Fruit fly (Drosophila melanogaster): ENCODE measurements around the gene Hcf.

Gene Hcf

DNA sequence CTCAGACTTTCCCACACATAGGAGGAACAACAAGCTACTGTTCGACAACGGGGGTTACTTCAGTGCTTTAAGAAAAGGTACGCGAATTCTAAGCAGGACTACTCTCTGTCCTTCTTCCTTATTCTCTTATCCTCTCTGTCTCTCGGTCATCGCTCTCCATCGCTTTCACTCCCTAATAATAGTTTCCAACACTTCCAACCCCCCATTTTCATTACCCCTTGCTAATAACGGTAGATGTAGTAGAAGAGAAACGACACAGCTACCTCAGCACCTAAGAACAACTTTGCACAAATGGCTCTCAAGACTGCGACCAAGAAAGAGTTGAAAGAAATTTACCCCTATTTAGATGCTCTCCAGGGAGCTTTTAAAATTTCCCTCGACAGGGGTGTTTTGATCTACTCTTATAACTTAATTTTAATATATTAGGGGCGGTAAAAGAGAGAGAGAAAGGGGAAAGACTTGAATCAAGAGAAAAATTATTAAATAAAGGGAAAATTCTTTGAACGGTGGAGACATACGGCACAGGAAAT is 29.1 kb downstream of the Hcf start:
- TF ChIP-seq ss (GFP tag; optimal IDR thresholded peaks at IDR 0.05) (no peak), Sox102F (GFP tag; optimal IDR thresholded peaks at IDR 0.05) (no peak), CG11762 (GFP tag; optimal IDR thresholded peaks at IDR 0.05; ENCODE audit: insufficient read depth) (no peak), CG6854 (GFP tag; optimal IDR thresholded peaks at IDR 0.05) (no peak), Eip78C (GFP tag) (no peak), Gug (GFP tag; IDR thresholded peaks at IDR 0.05) (no peak), CG8632 (GFP tag; optimal IDR thresholded peaks at IDR 0.05) (no peak), CG8319 (GFP tag; optimal IDR thresholded peaks at IDR 0.05) (no peak), CG6163 (GFP tag; IDR thresholded peaks at IDR 0.05) (no peak), Hr4 (GFP tag; optimal IDR thresholded peaks at IDR 0.05) (no peak), acj6 (GFP tag; optimal IDR thresholded peaks at IDR 0.05) (no peak), CG32006 (GFP tag; optimal IDR thresholded peaks at IDR 0.05) (no peak)

DNA sequence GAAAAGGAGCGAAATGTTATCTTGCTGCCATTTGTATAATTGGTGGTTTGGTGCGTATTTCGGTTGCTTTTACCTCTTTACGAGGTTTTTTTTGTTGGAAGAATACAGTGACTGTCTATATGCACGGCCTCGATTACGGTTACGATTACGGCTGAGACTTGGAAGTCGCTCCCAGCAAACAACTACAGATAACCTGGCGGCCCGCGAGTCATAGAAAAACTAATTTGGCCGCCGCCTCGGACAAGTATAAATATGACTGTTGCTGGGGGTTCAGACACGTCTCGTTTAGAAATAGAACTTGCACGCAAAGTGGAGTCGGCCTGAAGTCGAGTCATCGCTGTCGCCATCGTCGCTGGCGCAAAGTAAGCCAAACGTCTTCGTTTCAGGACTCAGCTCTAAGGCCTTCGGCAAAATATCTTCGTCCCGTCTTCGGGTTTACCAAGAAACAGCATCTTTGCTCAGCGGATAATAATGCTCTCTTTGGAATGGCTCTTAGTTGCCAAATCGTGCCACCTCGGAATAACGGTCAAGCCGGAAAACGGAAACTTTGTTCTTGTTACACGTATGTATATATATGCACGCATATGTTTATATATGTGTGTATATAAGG is 33.6 kb downstream of the Hcf start:
- TF ChIP-seq Smox (GFP tag; optimal IDR thresholded peaks at IDR 0.05): no peak
- no peak for TF ChIP-seq Hr39 (GFP tag; optimal IDR thresholded peaks at IDR 0.05)
- no peak for TF ChIP-seq fkh (GFP tag; optimal IDR thresholded peaks at IDR 0.05)
- TF ChIP-seq CG3919 (GFP tag; optimal IDR thresholded peaks at IDR 0.05): no peak
- TF ChIP-seq CG3032 (tag; optimal IDR thresholded peaks at IDR 0.05): no peak
- TF ChIP-seq CG10631 (GFP tag; optimal IDR thresholded peaks at IDR 0.05): no peak
- TF ChIP-seq CG11294 (GFP tag; IDR thresholded peaks at IDR 0.05): no peak
- no peak for TF ChIP-seq CG7368 (GFP tag; optimal IDR thresholded peaks at IDR 0.05)
- TF ChIP-seq Eip75B (GFP tag; optimal IDR thresholded peaks at IDR 0.05): no peak

DNA sequence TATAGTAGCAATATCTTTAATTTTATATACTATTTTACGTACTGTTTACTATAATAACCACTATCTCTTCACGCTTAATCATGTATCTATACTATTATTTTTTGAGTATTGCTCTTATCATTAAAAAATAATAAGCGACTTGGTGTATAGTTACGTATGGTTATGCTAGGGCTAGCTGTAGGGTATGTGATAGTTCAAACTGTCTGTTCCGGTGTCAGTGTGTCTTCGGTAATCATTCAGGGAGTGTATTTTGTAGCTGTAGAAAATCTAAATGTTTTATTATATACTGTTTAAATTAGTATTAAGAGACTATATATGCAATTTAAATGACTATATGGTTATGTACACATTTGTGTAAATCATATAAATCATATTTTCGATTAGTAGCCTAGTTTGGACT is 34.7 kb downstream of the Hcf start:
- TF ChIP-seq topi (GFP tag; optimal IDR thresholded peaks at IDR 0.05) (no peak), Sox102F (GFP tag; optimal IDR thresholded peaks at IDR 0.05) (no peak), CG32006 (GFP tag; optimal IDR thresholded peaks at IDR 0.05) (no peak), eg (GFP tag; IDR thresholded peaks at IDR 0.05) (no peak), Eip93F (GFP tag; optimal IDR thresholded peaks at IDR 0.05) (no peak), salr (GFP tag; optimal IDR thresholded peaks at IDR 0.05) (no peak), CG8119 (GFP tag; IDR thresholded peaks at IDR 0.05) (no peak), Lpt (GFP tag; optimal IDR thresholded peaks at IDR 0.05) (no peak), CG4318 (GFP tag; optimal IDR thresholded peaks at IDR 0.05) (no peak), CG34406 (GFP tag; optimal IDR thresholded peaks at IDR 0.05) (no peak), CG31627 (GFP tag; optimal IDR thresholded peaks at IDR 0.05) (no peak), CG1621 (tag; optimal IDR thresholded peaks at IDR 0.05) (no peak), CG3919 (GFP tag; optimal IDR thresholded peaks at IDR 0.05) (no peak), fkh (GFP tag; optimal IDR thresholded peaks at IDR 0.05) (no peak), CG16779 (tag; optimal IDR thresholded peaks at IDR 0.05) (no peak), CG10631 (GFP tag; optimal IDR thresholded peaks at IDR 0.05) (no peak), CG15336 (GFP tag; IDR thresholded peaks at IDR 0.05) (no peak), ss (GFP tag; optimal IDR thresholded peaks at IDR 0.05) (no peak), CG7368 (GFP tag; optimal IDR thresholded peaks at IDR 0.05) (no peak), Hr4 (GFP tag; optimal IDR thresholded peaks at IDR 0.05) (no peak)

DNA sequence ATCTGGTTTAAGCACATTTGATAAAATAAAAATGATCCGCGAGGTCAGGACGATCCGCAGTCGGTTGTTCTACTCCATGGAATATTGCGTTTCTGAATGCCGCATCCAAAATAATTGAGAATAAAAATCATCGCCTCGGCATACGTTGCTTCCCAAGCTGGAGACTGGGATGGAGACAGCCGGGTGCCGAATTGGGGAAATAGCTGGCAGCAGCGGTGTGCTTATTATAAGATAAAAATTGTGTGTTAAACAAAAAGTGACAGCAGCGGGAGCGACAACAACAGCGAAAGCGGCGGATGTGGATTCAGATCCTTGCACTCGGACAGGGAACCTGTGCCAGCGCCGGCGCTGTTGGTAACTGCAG is 35.7 kb downstream of the Hcf start, which contains the start of gene dati:
dati (minus strand) TSS at position 101 of the 364 bp plus-strand sequence.
- TF ChIP-seq Sox14 (GFP tag; optimal IDR thresholded peaks at IDR 0.05) (no peak), CG6163 (GFP tag; IDR thresholded peaks at IDR 0.05) (no peak), topi (GFP tag; optimal IDR thresholded peaks at IDR 0.05) (no peak), CG15336 (GFP tag; IDR thresholded peaks at IDR 0.05) (no peak), CG6276 (GFP tag; optimal IDR thresholded peaks at IDR 0.05) (no peak), esn (GFP tag; optimal IDR thresholded peaks at IDR 0.05) (no peak), CG32006 (GFP tag; optimal IDR thresholded peaks at IDR 0.05) (no peak), CG4318 (GFP tag; optimal IDR thresholded peaks at IDR 0.05) (no peak), Ets21C (GFP tag; optimal IDR thresholded peaks at IDR 0.05) (no peak), svp (GFP tag) (no peak), net (GFP tag; optimal IDR thresholded peaks at IDR 0.05) (no peak), Eip75B (GFP tag; optimal IDR thresholded peaks at IDR 0.05) (no peak), CG9139 (GFP tag; optimal IDR thresholded peaks at IDR 0.05) (no peak), CG3032 (tag; optimal IDR thresholded peaks at IDR 0.05) (no peak), CG6792 (GFP tag; optimal IDR thresholded peaks at IDR 0.05) (no peak), fkh (GFP tag; optimal IDR thresholded peaks at IDR 0.05) (no peak), CG11762 (GFP tag; optimal IDR thresholded peaks at IDR 0.05; ENCODE audit: insufficient read depth) (no peak), Hr4 (GFP tag; optimal IDR thresholded peaks at IDR 0.05) (no peak), lz (GFP tag; optimal IDR thresholded peaks at IDR 0.05) (no peak)

Data from whole organism, prepupa.